Fruit fly (Drosophila melanogaster) whole organism, embryonic: ENCODE measurements around the gene mRpL20.

Source experiments
- Abd-B ChIP-seq: fragments of 200-800 bp; sonication (Bioruptor generic); optimal IDR thresholded peaks from 2 replicates; lab custom pipeline; 2018; ENCODE audit warnings: missing biosample characterization, mild to moderate bottlenecking, missing genetic modification characterization, moderate library complexity
- Ada2b ChIP-seq: fragments of 200-800 bp; sonication (Bioruptor generic); IDR thresholded peaks from 2 replicates; pipeline ENCODE4 v1.3.6; 2022; ENCODE audit warnings: missing biosample characterization, missing genetic modification characterization
- Atf6 ChIP-seq: fragments of 200-800 bp; sonication (Bioruptor generic); IDR thresholded peaks from 2 replicates; pipeline ENCODE4 v1.3.6; 2022; ENCODE audit warnings: missing biosample characterization, missing genetic modification characterization
- Awh ChIP-seq: fragments of 200-800 bp; sonication (Bioruptor generic); IDR thresholded peaks from 2 replicates; pipeline ENCODE4, ENCODE4 v1.3.6; 2022; ENCODE audit warnings: missing biosample characterization, missing genetic modification characterization
- CG10979 ChIP-seq: fragments of 200-800 bp; sonication (Bioruptor generic); optimal IDR thresholded peaks from 2 replicates; lab custom pipeline; 2018; ENCODE audit warnings: missing biosample characterization, mild to moderate bottlenecking, missing genetic modification characterization, moderate library complexity
- CG11504 ChIP-seq: fragments of 200-800 bp; sonication (Bioruptor generic); optimal IDR thresholded peaks from 3 replicates; lab custom pipeline; 2019; ENCODE audit warnings: missing biosample characterization, mild to moderate bottlenecking, missing genetic modification characterization, moderate library complexity
- CG11560 ChIP-seq: fragments of 200-800 bp; sonication (Bioruptor generic); IDR thresholded peaks from 3 replicates; pipeline ENCODE4 v1.3.6; 2022; ENCODE audit warnings: missing biosample characterization, missing genetic modification characterization
- CG11695 ChIP-seq: fragments of 200-800 bp; sonication (Bioruptor generic); IDR thresholded peaks from 3 replicates; pipeline ENCODE4 v1.3.6; 2022; ENCODE audit warnings: missing biosample characterization, missing genetic modification characterization
- CG12071 ChIP-seq: fragments of 200-800 bp; sonication (Bioruptor generic); optimal IDR thresholded peaks from 3 replicates; lab custom pipeline; 2018; ENCODE audit warnings: missing biosample characterization, mild to moderate bottlenecking, missing genetic modification characterization
- CG12104 ChIP-seq: fragments of 200-800 bp; sonication (Bioruptor generic); optimal IDR thresholded peaks from 3 replicates; lab custom pipeline; 2016; ENCODE audit warnings: missing biosample characterization, missing genetic modification characterization
- CG13424 ChIP-seq: fragments of 200-800 bp; sonication (Bioruptor generic); optimal IDR thresholded peaks from 2 replicates; lab custom pipeline; 2019; ENCODE audit warnings: missing biosample characterization, mild to moderate bottlenecking, missing genetic modification characterization, moderate library complexity
- CG14014 ChIP-seq: fragments of 200-800 bp; sonication (Bioruptor generic); IDR thresholded peaks from 2 replicates; pipeline ENCODE4 v1.3.6; 2022; ENCODE audit warnings: missing biosample characterization, missing genetic modification characterization
- CG17385 ChIP-seq: fragments of 200-800 bp; sonication (Bioruptor generic); optimal IDR thresholded peaks from 3 replicates; lab custom pipeline; 2018; ENCODE audit warnings: missing biosample characterization, mild to moderate bottlenecking, missing genetic modification characterization
- CG18619 ChIP-seq: fragments of 200-800 bp; sonication (Bioruptor generic); optimal IDR thresholded peaks from 3 replicates; lab custom pipeline; 2017; ENCODE audit warnings: missing biosample characterization, mild to moderate bottlenecking, missing genetic modification characterization
- CG2120 ChIP-seq: fragments of 200-800 bp; sonication (Bioruptor generic); optimal IDR thresholded peaks from 3 replicates; lab custom pipeline; 2016; ENCODE audit warnings: missing biosample characterization, missing genetic modification characterization
- CG30403 ChIP-seq: fragments of 200-800 bp; sonication (Bioruptor generic); optimal IDR thresholded peaks from 3 replicates; lab custom pipeline; 2016; ENCODE audit warnings: missing biosample characterization, missing genetic modification characterization
- CG3163 ChIP-seq: fragments of 200-800 bp; sonication (Bioruptor generic); optimal IDR thresholded peaks from 3 replicates; lab custom pipeline; 2016; ENCODE audit warnings: missing biosample characterization, missing genetic modification characterization
- CG33213 ChIP-seq: fragments of 200-800 bp; sonication (Bioruptor generic); optimal IDR thresholded peaks from 3 replicates; lab custom pipeline; 2016; ENCODE audit warnings: missing biosample characterization, missing genetic modification characterization
- CG34376 ChIP-seq: fragments of 200-800 bp; sonication (Bioruptor generic); optimal IDR thresholded peaks from 2 replicates; lab custom pipeline; 2018; ENCODE audit warnings: missing biosample characterization, mild to moderate bottlenecking, missing genetic modification characterization
- CG34422 ChIP-seq: fragments of 200-800 bp; sonication (Bioruptor generic); IDR thresholded peaks from 3 replicates; pipeline ENCODE4 v1.3.6; 2022; ENCODE audit warnings: missing biosample characterization, missing genetic modification characterization
- CG4730 ChIP-seq: fragments of 200-800 bp; sonication (Bioruptor generic); IDR thresholded peaks from 2 replicates; pipeline ENCODE4 v1.3.6; 2022; ENCODE audit warnings: missing biosample characterization, missing genetic modification characterization
- CG4820 ChIP-seq: fragments of 200-800 bp; sonication (Bioruptor generic); optimal IDR thresholded peaks from 3 replicates; lab custom pipeline; 2016; ENCODE audit warnings: missing biosample characterization, missing genetic modification characterization
- CG4854 ChIP-seq: fragments of 200-800 bp; sonication (Bioruptor generic); optimal IDR thresholded peaks from 2 replicates; lab custom pipeline; 2016; ENCODE audit warnings: missing biosample characterization, missing genetic modification characterization, inconsistent platforms
- CG5245 ChIP-seq: fragments of 200-800 bp; sonication (Bioruptor generic); optimal IDR thresholded peaks from 3 replicates; lab custom pipeline; 2016; ENCODE audit warnings: missing biosample characterization, missing genetic modification characterization
- CG6791 ChIP-seq: fragments of 200-800 bp; sonication (Bioruptor generic); IDR thresholded peaks from 3 replicates; pipeline ENCODE4 v1.3.6; 2022; ENCODE audit warnings: missing biosample characterization, missing genetic modification characterization; ENCODE audit not compliant: partially characterized antibody
- CG7372 ChIP-seq: fragments of 200-800 bp; sonication (Bioruptor generic); IDR thresholded peaks from 2 replicates; pipeline ENCODE4 v1.3.6; 2022; ENCODE audit warnings: missing biosample characterization, missing genetic modification characterization
- CG8089 ChIP-seq: fragments of 200-800 bp; sonication (Bioruptor generic); optimal IDR thresholded peaks from 3 replicates; lab custom pipeline; 2016; ENCODE audit warnings: missing biosample characterization, missing genetic modification characterization
- CHES-1-like ChIP-seq: fragments of 200-800 bp; sonication (Bioruptor generic); optimal IDR thresholded peaks from 2 replicates; lab custom pipeline; 2016; ENCODE audit warnings: missing biosample characterization, missing genetic modification characterization
- CoRest ChIP-seq: fragments of 200-800 bp; sonication (Bioruptor generic); optimal IDR thresholded peaks from 3 replicates; lab custom pipeline; 2018; ENCODE audit warnings: missing biosample characterization, mild to moderate bottlenecking, missing genetic modification characterization, moderate library complexity
- D19B ChIP-seq: fragments of 200-800 bp; sonication (Bioruptor generic); optimal IDR thresholded peaks from 2 replicates; lab custom pipeline; 2017; ENCODE audit warnings: missing biosample characterization, mild to moderate bottlenecking, missing genetic modification characterization
- Doc3 ChIP-seq: fragments of 200-800 bp; sonication (Bioruptor generic); IDR thresholded peaks from 3 replicates; pipeline ENCODE4 v1.3.6; 2022; ENCODE audit warnings: missing biosample characterization, missing genetic modification characterization; ENCODE audit not compliant: partially characterized antibody
- E2f1 ChIP-seq: fragments of 200-800 bp; sonication (Bioruptor generic); IDR thresholded peaks from 2 replicates; pipeline ENCODE4 v1.3.6; 2022; ENCODE audit warnings: missing biosample characterization, missing genetic modification characterization
- E2f2 ChIP-seq: fragments of 200-800 bp; sonication (Bioruptor generic); IDR thresholded peaks from 2 replicates; pipeline ENCODE4 v1.3.6; 2022; ENCODE audit warnings: missing biosample characterization, missing genetic modification characterization
- HLH3B ChIP-seq: fragments of 200-800 bp; sonication (Bioruptor generic); IDR thresholded peaks from 2 replicates; pipeline ENCODE4 v1.3.6; 2022; ENCODE audit warnings: missing biosample characterization, missing genetic modification characterization
- Nf-YB ChIP-seq: fragments of 200-800 bp; sonication (Bioruptor generic); optimal IDR thresholded peaks from 3 replicates; lab custom pipeline; 2019; ENCODE audit warnings: missing biosample characterization, mild to moderate bottlenecking, missing genetic modification characterization, moderate library complexity
- Rfx ChIP-seq: fragments of 200-800 bp; sonication (Bioruptor generic); IDR thresholded peaks from 2 replicates; pipeline ENCODE4 v1.3.6; 2022; ENCODE audit warnings: missing biosample characterization, missing genetic modification characterization
- bcd ChIP-seq: fragments of 200-800 bp; sonication (Bioruptor generic); optimal IDR thresholded peaks from 2 replicates; lab custom pipeline; 2017; ENCODE audit warnings: missing biosample characterization, mild to moderate bottlenecking, missing genetic modification characterization
- crp ChIP-seq, 2 experiments: fragments of 200-800 bp; sonication (Bioruptor generic); optimal IDR thresholded peaks; 2 replicates in 1 of 2; 3 replicates in 1 of 2; lab custom pipeline; 2017; ENCODE audit warnings: missing biosample characterization in 2 of 2, missing genetic modification characterization in 2 of 2, mild to moderate bottlenecking in 1 of 2, moderate library complexity in 1 of 2
- dysf ChIP-seq: fragments of 200-800 bp; sonication (Bioruptor generic); IDR thresholded peaks from 3 replicates; pipeline ENCODE4 v1.3.6; 2022; ENCODE audit warnings: missing biosample characterization, missing genetic modification characterization
- fd102C ChIP-seq: fragments of 200-800 bp; sonication (Bioruptor generic); optimal IDR thresholded peaks from 2 replicates; lab custom pipeline; 2018; ENCODE audit warnings: missing biosample characterization, mild to moderate bottlenecking, missing genetic modification characterization, moderate library complexity
- fd3F ChIP-seq: fragments of 200-800 bp; sonication (Bioruptor generic); optimal IDR thresholded peaks from 2 replicates; lab custom pipeline; 2018; ENCODE audit warnings: missing biosample characterization, mild to moderate bottlenecking, missing genetic modification characterization, moderate library complexity
- grn ChIP-seq: fragments of 200-800 bp; sonication (Bioruptor generic); optimal IDR thresholded peaks from 3 replicates; lab custom pipeline; 2017; ENCODE audit warnings: missing biosample characterization, missing genetic modification characterization
- inv ChIP-seq: fragments of 200-800 bp; sonication (Bioruptor generic); IDR thresholded peaks from 2 replicates; pipeline ENCODE4 v1.3.6; 2022; ENCODE audit warnings: missing biosample characterization, missing genetic modification characterization; ENCODE audit not compliant: partially characterized antibody
- lab ChIP-seq: fragments of 200-800 bp; sonication (Bioruptor generic); optimal IDR thresholded peaks from 3 replicates; lab custom pipeline; 2017; ENCODE audit warnings: missing biosample characterization, missing genetic modification characterization, mild to moderate bottlenecking, moderate library complexity, missing genetic modification reagents
- lbe ChIP-seq: fragments of 200-800 bp; sonication (Bioruptor generic); optimal IDR thresholded peaks from 2 replicates; lab custom pipeline; 2016; ENCODE audit warnings: missing biosample characterization, mild to moderate bottlenecking, missing genetic modification characterization
- sim ChIP-seq: fragments of 200-800 bp; sonication (Bioruptor generic); IDR thresholded peaks from 2 replicates; pipeline ENCODE4 v1.3.6; 2022; ENCODE audit warnings: missing biosample characterization, missing genetic modification characterization
- slbo ChIP-seq: fragments of 200-800 bp; sonication (Bioruptor generic); IDR thresholded peaks from 2 replicates; pipeline ENCODE4 v1.3.6; 2022; ENCODE audit warnings: missing biosample characterization, missing genetic modification characterization
- slou ChIP-seq: fragments of 200-800 bp; sonication (Bioruptor generic); optimal IDR thresholded peaks from 3 replicates; lab custom pipeline; 2016; ENCODE audit warnings: missing biosample characterization, missing genetic modification characterization
- sob ChIP-seq: fragments of 200-800 bp; sonication (Bioruptor generic); IDR thresholded peaks from 2 replicates; pipeline ENCODE4 v1.3.6; 2022; ENCODE audit warnings: missing biosample characterization, missing genetic modification characterization
- tap ChIP-seq: fragments of 200-800 bp; optimal IDR thresholded peaks from 3 replicates; lab custom pipeline; 2019; ENCODE audit warnings: missing biosample characterization, mild to moderate bottlenecking, missing genetic modification characterization, moderate library complexity
- wdn ChIP-seq: fragments of 200-800 bp; sonication (Bioruptor generic); IDR thresholded peaks from 2 replicates; pipeline ENCODE4 v1.3.6; 2022; ENCODE audit warnings: missing biosample characterization, missing genetic modification characterization

Gene mRpL20

dm6 chr3L:13021727-13022126 is 4.1 kb upstream of the mRpL20 start (continued):
- TF ChIP-seq CG4730 (GFP tag; lab: Robert Waterston, UW) (no peak), Rfx (peak; percentile 40; the same call in 1 of the 2 replicates), CG34422 (GFP tag; lab: Robert Waterston, UW) (peak; percentile 56; the same call in 1 of the 3 replicates), HLH3B (GFP tag; lab: Robert Waterston, UW) (peak; percentile 44; the same call in 1 of the 2 replicates), CG6791 (no peak), Atf6 (GFP tag; lab: Robert Waterston, UW) (0 out of 2 replicates have a peak, but pooled peaks have one; percentile 8), fd3F (GFP tag; lab: Kevin White, UChicago) (no peak), CG5245 (GFP tag; lab: Kevin White, UChicago) (no peak), Abd-B (GFP tag; lab: Kevin White, UChicago) (no peak), wdn (GFP tag; lab: Robert Waterston, UW) (no peak), grn (GFP tag; lab: Kevin White, UChicago) (peak; percentile 40), slbo (GFP tag; lab: Robert Waterston, UW) (peak; percentile 40; the same call in 1 of the 2 replicates), CG2120 (GFP tag; lab: Kevin White, UChicago) (peak; percentile 52), Nf-YB (GFP tag; lab: Kevin White, UChicago) (no peak), CG7372 (GFP tag; lab: Robert Waterston, UW) (peak; percentile 82), bcd (GFP tag; lab: Kevin White, UChicago) (no peak), CG33213 (no peak), crp (GFP tag; optimal IDR thresholded peaks at IDR 0.05; lab: Kevin White, UChicago) (peak in 1 of 2 experiments; percentile 19), CG10979 (tag; lab: Kevin White, UChicago) (peak; percentile 51), sim (GFP tag; lab: Robert Waterston, UW) (no peak), CG11560 (tag; lab: Robert Waterston, UW) (no peak), lab (peak; percentile 30), slou (GFP tag; lab: Kevin White, UChicago) (no peak), E2f2 (GFP tag; lab: Robert Waterston, UW) (0 out of 2 replicates have a peak, but pooled peaks have one; percentile 17), CG4820 (GFP tag; lab: Kevin White, UChicago) (no peak), Ada2b (GFP tag; lab: Robert Waterston, UW) (peak; percentile 29; the same call in 1 of the 2 replicates), CG11504 (tag; lab: Kevin White, UChicago) (peak; percentile 43), D19B (GFP tag; lab: Kevin White, UChicago) (peak; percentile 13), CHES-1-like (GFP tag; lab: Kevin White, UChicago) (peak; percentile 7), CG13424 (tag; lab: Kevin White, UChicago) (peak; percentile 11), CG14014 (GFP tag; lab: Robert Waterston, UW) (0 out of 2 replicates have a peak, but pooled peaks have one; percentile 23), CG12104 (GFP tag; lab: Kevin White, UChicago) (no peak), CG18619 (GFP tag; lab: Kevin White, UChicago) (peak; percentile 3), CG4854 (GFP tag; lab: Kevin White, UChicago) (no peak), CG3163 (GFP tag; lab: Kevin White, UChicago) (no peak), CG12071 (GFP tag; lab: Kevin White, UChicago) (peak; percentile 3), CoRest (peak; percentile 11), CG17385 (peak; percentile 43), CG8089 (GFP tag; lab: Kevin White, UChicago) (no peak), inv (GFP tag; lab: Robert Waterston, UW) (no peak), Doc3 (GFP tag; lab: Robert Waterston, UW) (no peak), E2f1 (GFP tag; lab: Robert Waterston, UW) (peak; percentile 35; the same call in 1 of the 2 replicates), CG30403 (GFP tag; lab: Kevin White, UChicago) (peak; percentile 20), tap (tag; lab: Kevin White, UChicago) (peak; percentile 21), CG34376 (GFP tag; lab: Kevin White, UChicago) (peak; percentile 42), lbe (GFP tag; lab: Kevin White, UChicago) (peak; percentile 45), Awh (no peak), dysf (GFP tag; lab: Robert Waterston, UW) (0 out of 3 replicates have a peak, but pooled peaks have one; percentile 31), sob (no peak), fd102C (GFP tag; lab: Kevin White, UChicago) (no peak), CG11695 (GFP tag; lab: Robert Waterston, UW) (peak; percentile 61; the same call in 1 of the 3 replicates)
